Worm (Caenorhabditis elegans): ENCODE measurements around the gene F38B6.6.

F38B6.6 gene

ce11 chrX:6654139-6654538 is 35.7 kb downstream of the F38B6.6 start:
- TF ChIP-seq hrde-1 (tag; optimal IDR thresholded peaks at IDR 0.05; ENCODE audit: borderline replicate concordance) = no peak
- TF ChIP-seq nhr-80 (tag; optimal IDR thresholded peaks at IDR 0.05) = peak; percentile 50

ce11 chrX:6653173-6653572 is 36.7 kb downstream of the F38B6.6 start:
- TF ChIP-seq ceh-40 (GFP tag; IDR thresholded peaks at IDR 0.05) (no peak), B0261.1 (tag; optimal IDR thresholded peaks at IDR 0.05) (no peak), xnd-1 (tag; optimal IDR thresholded peaks at IDR 0.05) (no peak), mel-28 (tag; optimal IDR thresholded peaks at IDR 0.05; ENCODE audit: borderline replicate concordance) (no peak), nfya-1 (tag; optimal IDR thresholded peaks at IDR 0.05; ENCODE audit: borderline replicate concordance, insufficient read depth) (no peak), ccch-3 (GFP tag; optimal IDR thresholded peaks at IDR 0.05) (no peak), F39B2.1 (GFP tag; IDR thresholded peaks at IDR 0.05) (no peak), Y53F4B.3 (GFP tag; IDR thresholded peaks at IDR 0.05) (no peak), F57A8.1 (GFP tag; optimal IDR thresholded peaks at IDR 0.05) (no peak), dox-1 (GFP tag; IDR thresholded peaks at IDR 0.05) (0 out of 2 replicates have a peak, but pooled peaks have one; percentile 63), cebp-1 (GFP tag; IDR thresholded peaks at IDR 0.05) (no peak), cebp-1 (tag; optimal IDR thresholded peaks at IDR 0.05) (peak; percentile 12), unc-130 (GFP tag; optimal IDR thresholded peaks at IDR 0.05) (no peak), nhr-80 (tag; optimal IDR thresholded peaks at IDR 0.05) (peak; percentile 92)

ce11 chrX:6649573-6649972 is 40.3 kb downstream of the F38B6.6 start:
- TF ChIP-seq ztf-25 (GFP tag; IDR thresholded peaks at IDR 0.05) (no peak), cebp-1 (GFP tag; IDR thresholded peaks at IDR 0.05) (no peak), cebp-1 (tag; optimal IDR thresholded peaks at IDR 0.05) (peak; percentile 48)

- TF ChIP-seq rec-8 (tag; optimal IDR thresholded peaks at IDR 0.05) (no peak), cebp-1 (GFP tag; IDR thresholded peaks at IDR 0.05) (no peak), cebp-1 (tag; optimal IDR thresholded peaks at IDR 0.05) (peak; percentile 56), nhr-80 (tag; optimal IDR thresholded peaks at IDR 0.05) (peak; percentile 56)
Measured at ce11 chrX:6646387-6647061, 43.4 kb downstream of the F38B6.6 start.

ce11 chrX:6644971-6645704 is 44.7 kb downstream of the F38B6.6 start, which contains the start of gene C56E10.3:
C56E10.3 (plus strand) TSS chrX:6645654.
- TF ChIP-seq B0336.3 (GFP tag; IDR thresholded peaks at IDR 0.05) (no peak), egl-18 (GFP tag; IDR thresholded peaks at IDR 0.05) (no peak), madf-3 (GFP tag; IDR thresholded peaks at IDR 0.05) (no peak), repo-1 (tag; optimal IDR thresholded peaks at IDR 0.05) (no peak), dpff-1 (tag; optimal IDR thresholded peaks at IDR 0.05) (no peak), egrh-3 (GFP tag; IDR thresholded peaks at IDR 0.05) (no peak), cebp-1 (GFP tag; IDR thresholded peaks at IDR 0.05) (peak; percentile 54; the same call in 1 of the 2 replicates), cebp-1 (tag; optimal IDR thresholded peaks at IDR 0.05) (peak; percentile 63), D2030.7 (GFP tag; IDR thresholded peaks at IDR 0.05) (no peak), F22D6.2 (tag; optimal IDR thresholded peaks at IDR 0.05) (no peak), nhr-80 (tag; optimal IDR thresholded peaks at IDR 0.05) (peak; percentile 56), nfya-2 (GFP tag; IDR thresholded peaks at IDR 0.05) (no peak), pha-4 (tag; optimal IDR thresholded peaks at IDR 0.05) (peak; percentile 77), Y53F4B.3 (GFP tag; IDR thresholded peaks at IDR 0.05) (no peak), ama-1 (optimal IDR thresholded peaks at IDR 0.05) (no peak), ama-1 (GFP tag; optimal IDR thresholded peaks at IDR 0.05) (no peak), ekl-4 (GFP tag; IDR thresholded peaks at IDR 0.05) (no peak), ets-4 (GFP tag; optimal IDR thresholded peaks at IDR 0.05) (no peak), hrde-1 (tag; optimal IDR thresholded peaks at IDR 0.05; ENCODE audit: borderline replicate concordance) (no peak), K12H6.12 (tag; optimal IDR thresholded peaks at IDR 0.05) (no peak), K11D2.4 (GFP tag; IDR thresholded peaks at IDR 0.05) (no peak), attf-3 (GFP tag; conservative IDR thresholded peaks at IDR 0.05) (no peak)

Data from whole organism, young adult.